Fruit fly (Drosophila melanogaster) whole organism: Measurements from ENCODE around the gene CG43448.

Experiments used
- Dll ChIP-seq: fragments of >200 bp; optimal IDR thresholded peaks from 2 replicates; lab custom pipeline; 2017
- psq ChIP-seq: fragments of >200 bp; optimal IDR thresholded peaks from 2 replicates; lab custom pipeline; 2017
- usp ChIP-seq: fragments of >200 bp; optimal IDR thresholded peaks from 2 replicates; lab custom pipeline; 2017; ENCODE audit warnings: missing biosample characterization, missing genetic modification characterization, mixed read lengths

DNA sequence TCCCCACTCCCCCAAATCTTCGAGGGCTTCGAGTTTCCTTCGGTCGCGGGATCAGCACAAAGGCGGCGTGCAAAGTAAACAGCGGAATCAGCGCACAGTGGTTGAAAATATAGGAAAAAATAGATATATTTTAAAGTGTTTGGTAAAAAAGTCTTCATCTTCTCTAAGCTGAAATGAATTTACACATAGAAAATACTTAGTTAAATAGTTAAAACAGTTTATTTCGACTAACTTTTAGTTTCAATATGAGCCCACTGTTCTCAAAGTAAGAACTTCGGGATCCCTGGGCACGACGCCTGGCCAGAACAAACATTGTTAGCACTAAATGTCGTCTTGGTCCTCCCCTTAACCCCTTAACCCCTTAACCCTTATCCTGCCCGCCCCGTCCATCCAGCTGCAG lies 24.3 kb upstream of the CG43448 start:
- TF ChIP-seq psq = no peak
- TF ChIP-seq Dll (lab: Kevin White, UChicago) = no peak
- TF ChIP-seq usp (GFP tag; lab: Kevin White, UChicago) = no peak
